Fruit fly (Drosophila melanogaster) whole organism, embryonic: Measurements from ENCODE around the gene ppk20.
A peak's percentile ranks its signal among the peaks of the same experiment; 100 is the strongest.

Experiments
- CG12219 ChIP-seq: fragments of 200-800 bp; sonication (Bioruptor generic); optimal IDR thresholded peaks from 3 replicates; lab custom pipeline; 2018; ENCODE audit warnings: missing biosample characterization, mild to moderate bottlenecking, missing genetic modification characterization
- CG12659 ChIP-seq: fragments of 200-800 bp; sonication (Bioruptor generic); optimal IDR thresholded peaks from 3 replicates; lab custom pipeline; 2017; ENCODE audit warnings: mild to moderate bottlenecking, missing biosample characterization, missing genetic modification reagents, missing genetic modification characterization
- CG12942 ChIP-seq: fragments of 200-800 bp; sonication (Bioruptor generic); optimal IDR thresholded peaks from 3 replicates; lab custom pipeline; 2016; ENCODE audit warnings: missing biosample characterization, missing genetic modification characterization
- CG14014 ChIP-seq: fragments of 200-800 bp; sonication (Bioruptor generic); IDR thresholded peaks from 2 replicates; pipeline ENCODE4 v1.3.6; 2022; ENCODE audit warnings: missing biosample characterization, missing genetic modification characterization
- CG1647 ChIP-seq: fragments of 200-800 bp; sonication (Bioruptor generic); optimal IDR thresholded peaks from 3 replicates; lab custom pipeline; 2016; ENCODE audit warnings: missing biosample characterization, missing genetic modification characterization
- CG2199 ChIP-seq: fragments of 200-800 bp; sonication (Bioruptor generic); IDR thresholded peaks from 3 replicates; pipeline ENCODE4 v1.3.6; 2022; ENCODE audit warnings: missing biosample characterization, missing genetic modification characterization
- CG2875 ChIP-seq: fragments of 200-800 bp; sonication (Bioruptor generic); optimal IDR thresholded peaks from 2 replicates; lab custom pipeline; 2017; ENCODE audit warnings: missing biosample characterization, mild to moderate bottlenecking, missing genetic modification characterization, missing genetic modification reagents
- CG30403 ChIP-seq: fragments of 200-800 bp; sonication (Bioruptor generic); optimal IDR thresholded peaks from 3 replicates; lab custom pipeline; 2016; ENCODE audit warnings: missing biosample characterization, missing genetic modification characterization
- CG8478 ChIP-seq: fragments of >200 bp; optimal IDR thresholded peaks from 2 replicates; lab custom pipeline; 2018
- Camta ChIP-seq: fragments of 200-800 bp; sonication (Bioruptor generic); optimal IDR thresholded peaks from 2 replicates; lab custom pipeline; 2016; ENCODE audit warnings: missing biosample characterization, missing genetic modification characterization
- D ChIP-seq, 2 experiments: fragments of 200-800 bp in 1 of 2; fragments of >200 bp in 1 of 2; sonication (Bioruptor generic) in 1 of 2; optimal IDR thresholded peaks; 2 replicates in 1 of 2; 3 replicates in 1 of 2; lab custom pipeline; 2017; ENCODE audit warnings: mild to moderate bottlenecking in 1 of 2, missing biosample characterization in 1 of 2, missing genetic modification characterization in 1 of 2, missing genetic modification reagents in 1 of 2
- Eip74EF ChIP-seq, 2 experiments: fragments of 200-800 bp in 1 of 2; fragments of >200 bp in 1 of 2; sonication (Bioruptor generic) in 1 of 2; optimal IDR thresholded peaks; 2 replicates each; lab custom pipeline; 2017 to 2019; ENCODE audit warnings: missing biosample characterization in 2 of 2, missing genetic modification characterization in 2 of 2, mild to moderate bottlenecking in 1 of 2, moderate library complexity in 1 of 2
- Gsc ChIP-seq: fragments of 200-800 bp; sonication (Bioruptor generic); IDR thresholded peaks from 2 replicates; pipeline ENCODE4 v1.3.6; 2022; ENCODE audit warnings: missing biosample characterization, missing genetic modification characterization
- Gug ChIP-seq: fragments of 200-800 bp; sonication (Bioruptor generic); IDR thresholded peaks from 4 replicates; pipeline ENCODE4 v1.3.6; 2022; ENCODE audit warnings: missing biosample characterization, missing genetic modification characterization
- Hr51 ChIP-seq, 2 experiments: fragments of 200-800 bp; sonication (Bioruptor generic); optimal IDR thresholded peaks; 2 replicates in 1 of 2; 3 replicates in 1 of 2; lab custom pipeline; 2016 to 2018; ENCODE audit warnings: missing biosample characterization in 2 of 2, missing genetic modification characterization in 2 of 2, mild to moderate bottlenecking in 1 of 2, moderate library complexity in 1 of 2
- Med ChIP-seq: fragments of 200-800 bp; sonication (Bioruptor generic); peaks from one replicate; lab custom pipeline; 2016; ENCODE audit warnings: missing biosample characterization, missing genetic modification characterization, mild to moderate bottlenecking, inconsistent platforms, moderate library complexity
- Mrtf ChIP-seq: fragments of 200-800 bp; sonication (Bioruptor generic); IDR thresholded peaks from 3 replicates; pipeline ENCODE4 v1.3.6; 2022; ENCODE audit warnings: missing biosample characterization, missing genetic modification characterization
- Myb ChIP-seq: fragments of 200-800 bp; sonication (Bioruptor generic); optimal IDR thresholded peaks from 2 replicates; lab custom pipeline; 2016; ENCODE audit warnings: missing biosample characterization, missing genetic modification characterization
- Optix ChIP-seq: fragments of 200-800 bp; sonication (Bioruptor generic); IDR thresholded peaks from 3 replicates; pipeline ENCODE4 v1.3.6; 2022; ENCODE audit warnings: missing biosample characterization, missing genetic modification characterization
- PHDP ChIP-seq: fragments of 200-800 bp; sonication (Bioruptor generic); optimal IDR thresholded peaks from 3 replicates; lab custom pipeline; 2018; ENCODE audit warnings: missing biosample characterization, mild to moderate bottlenecking, missing genetic modification characterization, moderate library complexity
- Vsx1 ChIP-seq: fragments of 200-800 bp; sonication (Bioruptor generic); optimal IDR thresholded peaks from 2 replicates; lab custom pipeline; 2017; ENCODE audit warnings: missing biosample characterization, mild to moderate bottlenecking, missing genetic modification characterization, missing genetic modification reagents
- amos ChIP-seq: fragments of 200-800 bp; sonication (Bioruptor generic); IDR thresholded peaks from 2 replicates; pipeline ENCODE4 v1.3.6; 2022; ENCODE audit warnings: missing biosample characterization, missing genetic modification characterization; ENCODE audit not compliant: partially characterized antibody
- az2 ChIP-seq: fragments of 200-800 bp; sonication (Bioruptor generic); optimal IDR thresholded peaks from 3 replicates; lab custom pipeline; 2016; ENCODE audit warnings: missing biosample characterization, missing genetic modification characterization
- br ChIP-seq: fragments of >200 bp; optimal IDR thresholded peaks from 2 replicates; lab custom pipeline; 2017
- bsh ChIP-seq, 2 experiments: fragments of 200-800 bp; sonication (Bioruptor generic); optimal IDR thresholded peaks; 2 replicates each; lab custom pipeline; 2017 to 2018; ENCODE audit warnings: mild to moderate bottlenecking in 2 of 2, missing biosample characterization in 2 of 2, missing genetic modification characterization in 2 of 2, moderate library complexity in 1 of 2
- cg ChIP-seq: fragments of 200-800 bp; sonication (Bioruptor generic); optimal IDR thresholded peaks from 3 replicates; lab custom pipeline; 2019; ENCODE audit warnings: missing biosample characterization, mild to moderate bottlenecking, missing genetic modification characterization, moderate library complexity
- dmrt99B ChIP-seq: fragments of 200-800 bp; sonication (Bioruptor generic); optimal IDR thresholded peaks from 2 replicates; lab custom pipeline; 2018; ENCODE audit warnings: missing biosample characterization, mild to moderate bottlenecking, missing genetic modification characterization, moderate library complexity
- dysf ChIP-seq: fragments of 200-800 bp; sonication (Bioruptor generic); IDR thresholded peaks from 3 replicates; pipeline ENCODE4 v1.3.6; 2022; ENCODE audit warnings: missing biosample characterization, missing genetic modification characterization
- esg ChIP-seq: fragments of 200-800 bp; sonication (Bioruptor generic); conservative IDR thresholded peaks from 2 replicates; pipeline ENCODE4 v1.3.6; 2022; ENCODE audit warnings: missing biosample characterization, missing genetic modification characterization
- gfzf ChIP-seq: fragments of 200-800 bp; sonication (Bioruptor generic); optimal IDR thresholded peaks from 2 replicates; lab custom pipeline; 2016; ENCODE audit warnings: missing biosample characterization, mild to moderate bottlenecking, missing genetic modification characterization, moderate library complexity
- grau ChIP-seq: fragments of 200-800 bp; optimal IDR thresholded peaks from 3 replicates; lab custom pipeline; 2019; ENCODE audit warnings: missing biosample characterization, mild to moderate bottlenecking, missing genetic modification characterization, moderate library complexity
- kay ChIP-seq: fragments of 200-800 bp; sonication (Bioruptor generic); optimal IDR thresholded peaks from 2 replicates; lab custom pipeline; 2016; ENCODE audit warnings: missing biosample characterization, missing genetic modification characterization
- knrl ChIP-seq: fragments of 200-800 bp; sonication (Bioruptor generic); IDR thresholded peaks from 3 replicates; pipeline ENCODE4 v1.3.6; 2022; ENCODE audit warnings: missing biosample characterization, missing genetic modification characterization; ENCODE audit not compliant: partially characterized antibody
- lola ChIP-seq, 3 experiments: fragments of >200 bp in 2 of 3; fragments of 200-800 bp in 1 of 3; sonication (Bioruptor generic) in 1 of 3; optimal IDR thresholded peaks; 2 replicates each; lab custom pipeline; 2017 to 2019; ENCODE audit warnings: missing biosample characterization in 3 of 3, missing genetic modification characterization in 3 of 3, mild to moderate bottlenecking in 1 of 3, moderate library complexity in 1 of 3
- prd ChIP-seq, 3 experiments: fragments of >200 bp in 2 of 3; fragments of 200-800 bp in 1 of 3; sonication (Bioruptor generic) in 1 of 3; optimal IDR thresholded peaks in 2 of 3; IDR thresholded peaks in 1 of 3; 2 replicates in 2 of 3; 3 replicates in 1 of 3; pipeline versions ENCODE4 v1.3.6 to Lab custom; 2017 to 2022; ENCODE audit warnings: missing biosample characterization in 1 of 3, missing genetic modification characterization in 1 of 3
- ranshi ChIP-seq: fragments of 200-800 bp; sonication (Bioruptor generic); IDR thresholded peaks from 2 replicates; pipeline ENCODE4 v1.3.6; 2022; ENCODE audit warnings: missing biosample characterization, missing genetic modification characterization
- row ChIP-seq: fragments of 200-800 bp; sonication (Bioruptor generic); IDR thresholded peaks from 3 replicates; pipeline ENCODE4 v1.3.6; 2022; ENCODE audit warnings: missing biosample characterization, missing genetic modification characterization
- sc ChIP-seq, 3 experiments: fragments of >200 bp in 2 of 3; fragments of 200-800 bp in 1 of 3; sonication (Bioruptor generic) in 1 of 3; optimal IDR thresholded peaks; 2 replicates in 2 of 3; 3 replicates in 1 of 3; lab custom pipeline; 2017; ENCODE audit warnings: mild to moderate bottlenecking in 1 of 3, missing biosample characterization in 1 of 3, missing genetic modification characterization in 1 of 3, missing genetic modification reagents in 1 of 3
- sd ChIP-seq: fragments of 200-800 bp; sonication (Bioruptor generic); optimal IDR thresholded peaks from 3 replicates; lab custom pipeline; 2018; ENCODE audit warnings: missing biosample characterization, mild to moderate bottlenecking, missing genetic modification characterization, moderate library complexity
- sisA ChIP-seq: fragments of 200-800 bp; sonication (Bioruptor generic); IDR thresholded peaks from 2 replicates; pipeline ENCODE4 v1.3.6; 2022; ENCODE audit warnings: missing biosample characterization, missing genetic modification characterization
- sob ChIP-seq: fragments of 200-800 bp; sonication (Bioruptor generic); IDR thresholded peaks from 2 replicates; pipeline ENCODE4 v1.3.6; 2022; ENCODE audit warnings: missing biosample characterization, missing genetic modification characterization
- stwl ChIP-seq: fragments of 200-800 bp; sonication (Bioruptor generic); optimal IDR thresholded peaks from 3 replicates; lab custom pipeline; 2018; ENCODE audit warnings: missing biosample characterization, mild to moderate bottlenecking, missing genetic modification characterization, moderate library complexity
- wor ChIP-seq: fragments of 200-800 bp; sonication (Bioruptor generic); IDR thresholded peaks from 2 replicates; pipeline ENCODE4 v1.3.6; 2022; ENCODE audit warnings: missing biosample characterization, missing genetic modification characterization
- zfh2 ChIP-seq: fragments of 200-800 bp; sonication (Bioruptor generic); optimal IDR thresholded peaks from 2 replicates; lab custom pipeline; 2016; ENCODE audit warnings: missing biosample characterization, missing genetic modification characterization

Gene ppk20

dm6 chr3R:29716043-29716781 is 47.5 kb upstream of the ppk20 start (continued):
- TF ChIP-seq CG12219 (GFP tag; lab: Kevin White, UChicago), result peak; percentile 15
- peak; percentile 19; the same call in 1 of the 2 replicates for TF ChIP-seq sob (GFP tag; lab: Robert Waterston, UW)
- no peak for TF ChIP-seq zfh2
- TF ChIP-seq bsh (GFP tag; optimal IDR thresholded peaks at IDR 0.05; lab: Kevin White, UChicago), result peak in 1 of 2 experiments; percentile 1

- no peak for TF ChIP-seq gfzf (GFP tag; lab: Kevin White, UChicago)
- TF ChIP-seq Myb (GFP tag; lab: Kevin White, UChicago), result no peak
- TF ChIP-seq Vsx1, result no peak
- no peak for TF ChIP-seq esg (GFP tag; lab: Robert Waterston, UW)
- TF ChIP-seq PHDP (tag; lab: Kevin White, UChicago), result no peak
- TF ChIP-seq dysf, result no peak
- TF ChIP-seq sc (optimal IDR thresholded peaks at IDR 0.05; lab: Kevin White, UChicago), result no peak
- TF ChIP-seq sc (GFP tag; optimal IDR thresholded peaks at IDR 0.05; lab: Kevin White, UChicago), result no peak
- no peak for TF ChIP-seq ranshi
- TF ChIP-seq Gug (GFP tag; lab: Robert Waterston, UW), result no peak
- no peak for TF ChIP-seq CG12942 (GFP tag; lab: Kevin White, UChicago)
- no peak for TF ChIP-seq CG14014 (GFP tag; lab: Robert Waterston, UW)
- no peak for TF ChIP-seq Hr51 (GFP tag; optimal IDR thresholded peaks at IDR 0.05; lab: Kevin White, UChicago)
- TF ChIP-seq cg, result no peak
- no peak for TF ChIP-seq wor (GFP tag; lab: Robert Waterston, UW)
- TF ChIP-seq CG30403 (GFP tag; lab: Kevin White, UChicago), result no peak
- TF ChIP-seq CG8478, result no peak
- TF ChIP-seq CG12659 (GFP tag; lab: Kevin White, UChicago), result no peak
- TF ChIP-seq CG1647 (GFP tag; lab: Kevin White, UChicago), result no peak
- TF ChIP-seq, all 482 proteins: peak for 0
Measured at dm6 chr3R:29715277-29715676, 46.6 kb upstream of the ppk20 start, which contains the start of gene Dup99B. TSS of gene Dup99B (minus strand) at chr3R:29715377.

dm6 chr3R:29714314-29714713 is 45.6 kb upstream of the ppk20 start, which contains the start of gene Obp99d:
TSS of gene Obp99d (plus strand) at chr3R:29714505.
- TF ChIP-seq CG2199 (peak; percentile 92), D (optimal IDR thresholded peaks at IDR 0.05; lab: Kevin White, UChicago) (peak; percentile 71), D (GFP tag; optimal IDR thresholded peaks at IDR 0.05; lab: Kevin White, UChicago) (no peak), az2 (GFP tag; lab: Kevin White, UChicago) (no peak), amos (GFP tag; lab: Robert Waterston, UW) (no peak), sd (no peak), Camta (GFP tag; lab: Kevin White, UChicago) (no peak)

dm6 chr3R:29711434-29711833 is 42.8 kb upstream of the ppk20 start:
- TF ChIP-seq grau (tag; lab: Kevin White, UChicago) (peak; percentile 0), CG2875 (no peak), kay (GFP tag; lab: Kevin White, UChicago) (no peak), sisA (GFP tag; lab: Robert Waterston, UW) (peak; percentile 49), Optix (GFP tag; lab: Robert Waterston, UW) (peak; percentile 46; the same call in 1 of the 3 replicates), Med (GFP tag; lab: Kevin White, UChicago) (peak; percentile 53), knrl (GFP tag; lab: Robert Waterston, UW) (no peak), Mrtf (GFP tag; lab: Robert Waterston, UW) (no peak), stwl (tag; lab: Kevin White, UChicago) (no peak), br (lab: Kevin White, UChicago) (no peak), dmrt99B (tag; lab: Kevin White, UChicago) (peak; percentile 49), CG1647 (GFP tag; lab: Kevin White, UChicago) (no peak), prd (optimal IDR thresholded peaks at IDR 0.05; lab: Kevin White, UChicago) (no peak), prd (GFP tag; IDR thresholded peaks at IDR 0.05; lab: Robert Waterston, UW) (peak; percentile 55; the same call in 2 of the 3 replicates), Eip74EF (GFP tag; optimal IDR thresholded peaks at IDR 0.05; lab: Kevin White, UChicago) (no peak), lola (GFP tag; optimal IDR thresholded peaks at IDR 0.05; lab: Kevin White, UChicago) (peak in 1 of 3 experiments; percentile 41), row (peak; percentile 35; the same call in 2 of the 3 replicates), Gsc (GFP tag; lab: Robert Waterston, UW) (no peak)
